Worm (Caenorhabditis elegans) whole organism, L2 larva: ENCODE results near the gene F08F8.11.

Source experiments
- aly-2 ChIP-seq: fragments of 150-350 bp; optimal IDR thresholded peaks from 2 replicates; lab custom pipeline; 2014; ENCODE audit warnings: missing biosample characterization, missing genetic modification characterization
- blmp-1 ChIP-seq: sonication (generic microtip); optimal IDR thresholded peaks from 2 replicates; lab custom pipeline; 2017; ENCODE audit warnings: missing genetic modification characterization, mild to moderate bottlenecking, missing compliant biosample characterization, antibody characterized with exemption, moderate library complexity; ENCODE audit not compliant: insufficient read depth
- egl-27 ChIP-seq: sonication (generic microtip); optimal IDR thresholded peaks from 3 replicates; lab custom pipeline; 2017; ENCODE audit warnings: missing biosample characterization, missing genetic modification reagents, missing genetic modification characterization
- fos-1 ChIP-seq: fragments of 150-350 bp; optimal IDR thresholded peaks from 2 replicates; lab custom pipeline; 2014; ENCODE audit warnings: missing biosample characterization, missing genetic modification characterization
- lin-13 ChIP-seq: fragments of 150-350 bp; optimal IDR thresholded peaks from 2 replicates; lab custom pipeline; 2014; ENCODE audit warnings: missing biosample characterization, missing genetic modification reagents, missing genetic modification characterization
- lin-39 ChIP-seq: fragments of 150-350 bp; optimal IDR thresholded peaks from 2 replicates; lab custom pipeline; 2014; ENCODE audit warnings: missing biosample characterization, missing genetic modification reagents, missing genetic modification characterization
- mab-5 ChIP-seq: fragments of 150-350 bp; optimal IDR thresholded peaks from 2 replicates; lab custom pipeline; 2014; ENCODE audit warnings: missing biosample characterization, missing genetic modification characterization
- nhr-11 ChIP-seq: fragments of 150-350 bp; optimal IDR thresholded peaks from 2 replicates; lab custom pipeline; 2014; ENCODE audit warnings: missing biosample characterization, missing genetic modification characterization
- nhr-12 ChIP-seq: fragments of 150-350 bp; optimal IDR thresholded peaks from 2 replicates; lab custom pipeline; 2014; ENCODE audit warnings: missing biosample characterization, missing genetic modification characterization
- nhr-6 ChIP-seq: fragments of 150-350 bp; optimal IDR thresholded peaks from 2 replicates; lab custom pipeline; 2014; ENCODE audit warnings: missing biosample characterization, missing genetic modification characterization
- nhr-77 ChIP-seq: fragments of 150-350 bp; optimal IDR thresholded peaks from 2 replicates; lab custom pipeline; 2014; ENCODE audit warnings: missing biosample characterization, missing genetic modification characterization
- unc-39 ChIP-seq: fragments of 150-350 bp; optimal IDR thresholded peaks from 2 replicates; lab custom pipeline; 2014; ENCODE audit warnings: missing biosample characterization, missing genetic modification characterization

DNA sequence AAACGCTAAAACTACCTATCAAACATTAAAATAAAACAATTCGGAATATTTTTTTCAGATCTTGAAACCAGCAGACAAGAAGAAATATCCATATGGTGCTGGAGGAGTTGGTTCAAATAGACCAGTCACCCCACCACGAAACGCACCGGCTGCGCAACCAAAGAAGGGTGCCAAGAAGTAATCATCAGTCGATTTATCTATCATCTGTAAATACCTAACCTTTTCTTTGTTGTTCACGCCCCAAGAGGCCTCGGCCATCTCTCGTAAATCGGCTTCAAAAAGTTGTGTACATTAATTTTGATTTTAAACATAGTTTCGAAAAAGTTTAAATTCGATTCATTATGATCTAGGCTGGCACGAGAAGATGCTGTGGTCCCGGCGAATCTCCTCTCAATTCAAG, 27.7 kb upstream of the F08F8.11 start:
- TF ChIP-seq aly-2 (tag; lab: Kevin White, UChicago) (no peak), unc-39 (tag; lab: Kevin White, UChicago) (no peak), egl-27 (tag; lab: Kevin White, UChicago) (no peak), nhr-11 (tag; lab: Kevin White, UChicago) (no peak), lin-39 (tag; lab: Kevin White, UChicago) (no peak), mab-5 (tag; lab: Kevin White, UChicago) (no peak), fos-1 (no peak), nhr-6 (no peak), nhr-12 (tag; lab: Kevin White, UChicago) (no peak), blmp-1 (tag; lab: Kevin White, UChicago) (no peak), nhr-77 (tag; lab: Kevin White, UChicago) (no peak), lin-13 (GFP tag; lab: Kevin White, UChicago) (no peak)
